Worm (Caenorhabditis elegans): ENCODE data around the gene acdh-13.

- TF ChIP-seq Y53G8AR.9 (GFP tag; conservative IDR thresholded peaks at IDR 0.05) (no peak), snpc-4 (GFP tag; optimal IDR thresholded peaks at IDR 0.05) (no peak), snpc-4 (tag; optimal IDR thresholded peaks at IDR 0.05) (no peak), madf-6 (GFP tag; IDR thresholded peaks at IDR 0.05) (no peak), ztf-26 (tag; optimal IDR thresholded peaks at IDR 0.05) (no peak), cebp-2 (GFP tag; IDR thresholded peaks at IDR 0.05) (no peak), snpc-1.3 (tag; optimal IDR thresholded peaks at IDR 0.05; ENCODE audit: insufficient read depth) (no peak), mes-4 (tag; optimal IDR thresholded peaks at IDR 0.05) (no peak), nfyb-1 (GFP tag; IDR thresholded peaks at IDR 0.05) (no peak), ztf-6 (GFP tag; IDR thresholded peaks at IDR 0.05) (no peak), ztf-28 (GFP tag; IDR thresholded peaks at IDR 0.05) (no peak)
These were observed 37.4 kb downstream of the acdh-13 start for ce11 chrIV:8461177-8461576.

Measured in whole organism, young adult.